Worm (Caenorhabditis elegans) whole organism, midembryonic: ENCODE results near the gene clec-173.

ENCODE experiments used
- T22C8.4 ChIP-seq: fragments of 200-800 bp; sonication (Bioruptor generic); IDR thresholded peaks from 2 replicates; pipeline ENCODE4 v1.3.6; 2022; ENCODE audit warnings: missing genetic modification characterization, missing compliant biosample characterization
- flt-1 ChIP-seq: fragments of 200-800 bp; sonication (Bioruptor generic); IDR thresholded peaks from 2 replicates; pipeline ENCODE4 v1.3.6; 2022; ENCODE audit warnings: missing genetic modification characterization, missing compliant biosample characterization
- klf-2 ChIP-seq: fragments of 200-800 bp; sonication (Bioruptor generic); conservative IDR thresholded peaks from 2 replicates; pipeline ENCODE4 v1.3.6; 2022; ENCODE audit warnings: missing genetic modification reagents, missing genetic modification characterization, missing compliant biosample characterization
- tab-1 ChIP-seq: fragments of 200-800 bp; sonication (Bioruptor generic); IDR thresholded peaks from 2 replicates; pipeline ENCODE4 v1.3.6; 2022; ENCODE audit warnings: missing genetic modification characterization, missing compliant biosample characterization
- ztf-29 ChIP-seq: fragments of 200-800 bp; sonication (Bioruptor generic); IDR thresholded peaks from 2 replicates; pipeline ENCODE4 v1.3.6; 2022; ENCODE audit warnings: missing genetic modification reagents, missing genetic modification characterization, missing compliant biosample characterization

DNA sequence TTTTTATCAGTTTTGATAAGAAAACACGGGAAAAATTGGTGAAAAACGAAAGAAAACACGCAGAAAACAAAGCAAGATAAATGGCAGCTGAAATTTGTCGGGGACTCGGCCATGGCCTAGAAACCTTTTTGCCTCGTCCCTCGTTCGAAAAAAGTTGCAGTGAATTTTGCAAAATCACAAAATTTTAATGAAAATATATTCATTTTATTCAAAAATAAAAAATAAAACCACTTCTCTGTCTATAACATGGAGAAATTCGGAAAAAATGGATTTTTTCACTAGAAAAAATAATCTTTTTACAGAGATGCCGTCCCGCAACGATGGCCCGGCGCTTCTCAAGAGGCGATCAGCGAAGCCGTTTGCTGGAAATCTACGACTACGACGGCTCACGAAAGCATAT is 45.3 kb downstream of the clec-173 start, which contains the start of gene Y67D8A.2:
- TF ChIP-seq tab-1, result no peak
- TF ChIP-seq flt-1, result no peak
- TF ChIP-seq klf-2 (GFP tag; lab: Robert Waterston, UW), result no peak
- TF ChIP-seq ztf-29, result no peak
- no peak for TF ChIP-seq T22C8.4 (GFP tag; lab: Robert Waterston, UW)
